Worm (Caenorhabditis elegans) whole organism, L2 larva: ENCODE measurements around the gene T28D9.16.

ENCODE experiments used
- R02D3.7 ChIP-seq: fragments of 150-350 bp; optimal IDR thresholded peaks from 2 replicates; lab custom pipeline; 2014; ENCODE audit warnings: missing biosample characterization, missing genetic modification characterization
- ama-1 ChIP-seq: fragments of 150-350 bp; optimal IDR thresholded peaks from 2 replicates; lab custom pipeline; 2018; ENCODE audit warnings: inconsistent platforms
- ceh-16 ChIP-seq: fragments of 150-350 bp; optimal IDR thresholded peaks from 2 replicates; lab custom pipeline; 2014; ENCODE audit warnings: missing biosample characterization, missing genetic modification characterization
- egl-27 ChIP-seq: sonication (generic microtip); optimal IDR thresholded peaks from 3 replicates; lab custom pipeline; 2017; ENCODE audit warnings: missing biosample characterization, missing genetic modification reagents, missing genetic modification characterization
- elt-1 ChIP-seq: fragments of 150-350 bp; optimal IDR thresholded peaks from 2 replicates; lab custom pipeline; 2014; ENCODE audit warnings: missing biosample characterization, missing genetic modification characterization
- fos-1 ChIP-seq: fragments of 150-350 bp; optimal IDR thresholded peaks from 2 replicates; lab custom pipeline; 2014; ENCODE audit warnings: missing biosample characterization, missing genetic modification characterization
- lin-13 ChIP-seq: fragments of 150-350 bp; optimal IDR thresholded peaks from 2 replicates; lab custom pipeline; 2014; ENCODE audit warnings: missing biosample characterization, missing genetic modification reagents, missing genetic modification characterization
- nhr-21 ChIP-seq: fragments of 150-350 bp; optimal IDR thresholded peaks from 2 replicates; lab custom pipeline; 2014; ENCODE audit warnings: missing biosample characterization, missing genetic modification characterization
- snpc-4 ChIP-seq: fragments of 150-350 bp; optimal IDR thresholded peaks from 2 replicates; lab custom pipeline; 2014; ENCODE audit warnings: missing biosample characterization, missing genetic modification characterization
- ztf-4 ChIP-seq: fragments of 150-350 bp; optimal IDR thresholded peaks from 2 replicates; lab custom pipeline; 2014; ENCODE audit warnings: missing biosample characterization, missing genetic modification characterization

DNA sequence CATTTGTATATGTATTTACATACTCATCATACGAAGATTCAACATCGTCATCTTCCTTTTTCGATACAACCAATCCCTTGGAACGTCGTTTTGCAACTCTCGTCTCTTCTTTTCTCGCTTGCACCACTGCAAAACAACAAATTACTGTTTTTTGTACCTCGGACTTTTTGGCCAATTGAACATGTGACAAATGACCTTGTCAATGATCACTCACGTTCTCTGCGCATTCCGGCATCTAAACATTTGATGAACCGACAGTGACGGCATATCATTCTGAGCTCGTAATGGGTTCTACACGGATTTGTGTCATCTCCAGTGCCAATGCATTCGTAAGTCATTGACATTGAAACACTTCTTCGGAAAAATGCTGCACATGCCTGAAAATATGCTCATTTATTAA is 27.3 kb upstream of the T28D9.16 start:
- TF ChIP-seq ama-1 (lab: Kevin White, UChicago) (no peak), snpc-4 (no peak), ceh-16 (tag; lab: Kevin White, UChicago) (no peak), ztf-4 (tag; lab: Kevin White, UChicago) (no peak), lin-13 (GFP tag; lab: Kevin White, UChicago) (no peak), egl-27 (tag; lab: Kevin White, UChicago) (no peak), elt-1 (tag; lab: Kevin White, UChicago) (no peak), R02D3.7 (tag; lab: Kevin White, UChicago) (no peak), fos-1 (tag; lab: Kevin White, UChicago) (no peak), nhr-21 (no peak)
